Worm (Caenorhabditis elegans): Measurements from ENCODE around the gene lgg-3.
A peak's percentile ranks its signal among the peaks of the same experiment; 100 is the strongest.

lgg-3 gene

ce11 chrIII:5715467-5715866 lies 17.7 kb upstream of the lgg-3 start (continued):
- TF ChIP-seq attf-6 (GFP tag; IDR thresholded peaks at IDR 0.05) (0 out of 2 replicates have a peak, but pooled peaks have one; percentile 26), ets-4 (GFP tag; optimal IDR thresholded peaks at IDR 0.05) (no peak), B0019.2 (GFP tag; conservative IDR thresholded peaks at IDR 0.05) (no peak), F39B2.1 (GFP tag; IDR thresholded peaks at IDR 0.05) (no peak), chd-7 (tag; optimal IDR thresholded peaks at IDR 0.05) (peak; percentile 11), tbp1 (GFP tag; optimal IDR thresholded peaks at IDR 0.05) (peak; percentile 45), snpc-4 (GFP tag; optimal IDR thresholded peaks at IDR 0.05) (no peak), snpc-4 (tag; optimal IDR thresholded peaks at IDR 0.05) (peak in 2 of 4 experiments; percentile 38), snpc-3.4 (tag; optimal IDR thresholded peaks at IDR 0.05) (no peak), D2030.7 (GFP tag; IDR thresholded peaks at IDR 0.05) (no peak), fkh-3 (tag; optimal IDR thresholded peaks at IDR 0.05) (no peak), lin-54 (GFP tag; optimal IDR thresholded peaks at IDR 0.05) (peak; percentile 1), aptf-3 (GFP tag; IDR thresholded peaks at IDR 0.05) (no peak), F49E8.2 (tag; optimal IDR thresholded peaks at IDR 0.05; ENCODE audit: insufficient read depth) (no peak), him-1 (tag; optimal IDR thresholded peaks at IDR 0.05) (no peak), ztf-26 (tag; optimal IDR thresholded peaks at IDR 0.05) (peak; percentile 81), hmg-1.2 (GFP tag; IDR thresholded peaks at IDR 0.05) (peak; percentile 88; the same call in 1 of the 2 replicates), lin-40 (tag; optimal IDR thresholded peaks at IDR 0.05) (peak; percentile 47), mxl-1 (tag; optimal IDR thresholded peaks at IDR 0.05) (no peak), akir-1 (GFP tag; optimal IDR thresholded peaks at IDR 0.05) (no peak), die-1 (tag; optimal IDR thresholded peaks at IDR 0.05) (no peak), B0261.1 (tag; optimal IDR thresholded peaks at IDR 0.05) (no peak), lsy-27 (tag; optimal IDR thresholded peaks at IDR 0.05; ENCODE audit: borderline replicate concordance, insufficient read depth) (no peak), atf-7 (tag; optimal IDR thresholded peaks at IDR 0.05) (no peak), ztf-25 (GFP tag; IDR thresholded peaks at IDR 0.05) (no peak), ccch-3 (GFP tag; optimal IDR thresholded peaks at IDR 0.05) (no peak), K12H6.12 (tag; optimal IDR thresholded peaks at IDR 0.05) (no peak), nfyb-1 (GFP tag; IDR thresholded peaks at IDR 0.05) (peak; percentile 40; the same call in 1 of the 2 replicates), ekl-4 (GFP tag; IDR thresholded peaks at IDR 0.05) (no peak), sea-2 (GFP tag; IDR thresholded peaks at IDR 0.05) (no peak), pbrm-1 (GFP tag; IDR thresholded peaks at IDR 0.05) (peak; percentile 44), hrde-1 (tag; optimal IDR thresholded peaks at IDR 0.05; ENCODE audit: borderline replicate concordance) (no peak), F10E7.11 (tag; optimal IDR thresholded peaks at IDR 0.05) (peak; percentile 40), F37B4.10 (GFP tag; IDR thresholded peaks at IDR 0.05) (no peak), attf-5 (GFP tag; optimal IDR thresholded peaks at IDR 0.05) (peak; percentile 51), F23B12.7 (tag; optimal IDR thresholded peaks at IDR 0.05; ENCODE audit: insufficient read depth) (no peak), ceh-27 (GFP tag; optimal IDR thresholded peaks at IDR 0.05) (peak; percentile 87), let-526 (GFP tag; IDR thresholded peaks at IDR 0.05) (no peak), efl-1 (GFP tag; optimal IDR thresholded peaks at IDR 0.05) (no peak), bed-1 (GFP tag; IDR thresholded peaks at IDR 0.05) (no peak), ztf-22 (GFP tag; optimal IDR thresholded peaks at IDR 0.05) (no peak), pha-4 (tag; optimal IDR thresholded peaks at IDR 0.05) (no peak), cebp-1 (GFP tag; IDR thresholded peaks at IDR 0.05) (no peak), cebp-1 (tag; optimal IDR thresholded peaks at IDR 0.05) (peak; percentile 52), sdz-38 (tag; optimal IDR thresholded peaks at IDR 0.05) (no peak), rcor-1 (GFP tag; IDR thresholded peaks at IDR 0.05) (peak; percentile 6; the same call in 1 of the 2 replicates), snpc-1.1 (tag; optimal IDR thresholded peaks at IDR 0.05; ENCODE audit: insufficient read depth) (no peak), lin-35 (GFP tag; optimal IDR thresholded peaks at IDR 0.05) (peak in 1 of 3 experiments; percentile 44)

All from whole organism, young adult.